Worm (Caenorhabditis elegans) whole organism, L4/young adult: Measurements from ENCODE around the gene H20J04.1.

Experiments used
- W03F9.2 ChIP-seq: fragments of 150-350 bp; optimal IDR thresholded peaks from 2 replicates; lab custom pipeline; 2014; ENCODE audit warnings: missing biosample characterization, missing genetic modification characterization
- dao-5 ChIP-seq: sonication (generic microtip); optimal IDR thresholded peaks from 2 replicates; lab custom pipeline; 2016; ENCODE audit warnings: missing genotype, missing genetic modification characterization, moderate library complexity, missing compliant biosample characterization
- him-1 ChIP-seq: sonication (generic microtip); optimal IDR thresholded peaks from 2 replicates; lab custom pipeline; 2016; ENCODE audit warnings: missing genotype, missing genetic modification reagents, missing genetic modification characterization, missing compliant biosample characterization

Gene H20J04.1

DNA sequence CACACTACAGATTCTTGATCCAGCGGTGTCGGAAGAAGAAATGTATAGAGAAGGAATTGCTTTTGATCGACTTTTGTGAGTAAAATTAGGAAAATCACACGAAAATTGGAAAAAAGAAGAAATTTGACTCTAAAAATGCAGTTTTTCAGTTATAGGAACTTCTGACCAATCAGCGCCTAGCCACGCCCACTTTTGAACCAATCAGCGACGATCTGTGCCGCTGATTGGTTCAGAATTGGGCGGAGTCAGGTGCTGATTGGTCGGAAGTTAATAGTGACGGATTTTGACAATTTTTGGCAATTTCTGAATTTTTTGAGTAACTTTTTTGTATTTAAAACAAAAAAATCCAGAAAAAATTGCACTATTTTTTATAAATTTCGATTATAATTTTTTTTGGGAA lies 13.9 kb upstream of the H20J04.1 start:
- TF ChIP-seq dao-5 (tag; lab: Kevin White, UChicago) (no peak), him-1 (tag; lab: Kevin White, UChicago) (no peak), W03F9.2 (no peak)

DNA sequence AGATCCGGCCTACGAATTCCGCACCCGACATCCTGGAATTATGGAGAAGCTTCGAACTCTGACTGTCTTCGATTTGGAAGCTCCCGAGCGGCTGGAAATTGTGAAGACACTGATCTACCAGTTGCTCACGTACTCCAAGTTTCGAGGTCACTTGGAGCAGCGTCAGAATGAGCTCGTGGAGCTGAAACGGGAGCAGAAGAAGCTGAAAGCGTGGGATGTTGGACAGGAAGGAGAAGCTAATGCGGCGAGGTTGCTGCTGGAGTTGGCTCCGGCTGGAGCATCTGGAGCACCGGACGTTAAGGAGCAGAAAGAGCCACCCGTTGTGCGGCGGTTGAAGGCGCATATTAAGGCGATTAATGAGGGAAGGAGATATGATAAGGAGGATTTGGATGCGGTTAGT lies 11.1 kb upstream of the H20J04.1 start:
- TF ChIP-seq W03F9.2 (no peak), dao-5 (tag; lab: Kevin White, UChicago) (no peak), him-1 (tag; lab: Kevin White, UChicago) (no peak)

DNA sequence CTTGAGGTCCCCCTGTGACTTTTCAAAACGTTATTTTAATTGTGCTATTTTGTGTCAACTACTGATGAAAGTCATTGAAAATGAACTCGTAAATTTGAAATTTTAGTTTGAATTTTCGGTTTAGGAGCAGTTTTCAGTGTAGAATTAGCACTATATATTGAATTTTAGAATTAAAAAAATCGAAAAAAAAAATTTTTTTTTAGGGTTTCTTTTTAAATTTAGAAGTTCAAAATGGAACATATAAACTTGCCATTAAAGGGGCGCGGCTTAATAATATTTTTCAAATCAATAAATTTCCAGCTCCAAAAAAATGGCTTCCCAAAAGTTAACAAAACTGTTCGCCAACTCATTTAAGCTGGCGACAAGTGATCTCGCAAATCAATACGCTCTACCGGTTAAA lies 4.5 kb upstream of the H20J04.1 start, which contains the start of gene H20J04.9:
H20J04.9 (plus strand) TSS at position 301 of the 400 bp plus-strand sequence.
- TF ChIP-seq him-1 (tag; lab: Kevin White, UChicago) (no peak), dao-5 (tag; lab: Kevin White, UChicago) (no peak), W03F9.2 (no peak)

DNA sequence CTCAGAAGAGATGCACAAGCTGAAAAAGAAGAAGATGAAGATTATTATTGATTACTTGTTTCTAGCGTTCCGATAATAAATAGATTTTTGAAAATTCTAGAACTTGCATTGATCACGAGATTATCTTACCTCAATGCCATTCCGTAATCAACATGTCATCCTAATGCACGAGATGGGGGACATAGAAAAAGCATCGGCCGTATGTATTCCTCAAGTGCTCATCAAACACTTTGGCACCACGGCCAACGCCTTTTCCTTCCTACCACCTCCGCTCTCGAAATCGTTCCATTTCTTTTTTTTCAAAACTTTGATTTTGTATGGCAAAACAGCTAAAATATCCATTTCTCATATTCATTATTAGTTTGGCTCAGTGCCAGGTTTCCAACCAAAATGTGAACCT lies 3.4 kb downstream of the H20J04.1 start, which contains the start of gene lat-2:
lat-2 (plus strand) TSS at position 301 of the 400 bp plus-strand sequence.
- TF ChIP-seq him-1 (tag; lab: Kevin White, UChicago) (no peak), dao-5 (tag; lab: Kevin White, UChicago) (no peak), W03F9.2 (no peak)

DNA sequence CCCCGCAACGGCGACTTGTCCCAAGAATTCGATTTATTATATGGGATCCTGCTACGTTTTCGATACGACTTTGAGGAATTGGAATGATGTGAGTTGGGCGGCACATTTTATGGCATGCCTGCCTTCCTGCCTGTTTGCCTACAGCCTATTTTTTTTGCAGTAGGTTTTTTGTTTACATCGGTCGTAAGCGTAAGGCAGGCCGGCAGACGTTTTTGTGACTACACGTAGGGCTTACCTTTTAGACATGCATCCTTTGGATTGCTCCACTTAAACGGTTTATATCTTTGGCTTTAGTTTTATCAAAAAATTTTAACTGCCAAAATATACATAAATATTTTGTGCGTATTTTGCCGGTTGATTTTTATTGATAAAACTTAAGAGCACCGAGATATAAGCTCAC lies 3.8 kb downstream of the H20J04.1 start:
- TF ChIP-seq him-1 (tag; lab: Kevin White, UChicago) (no peak), W03F9.2 (no peak), dao-5 (tag; lab: Kevin White, UChicago) (no peak)

DNA sequence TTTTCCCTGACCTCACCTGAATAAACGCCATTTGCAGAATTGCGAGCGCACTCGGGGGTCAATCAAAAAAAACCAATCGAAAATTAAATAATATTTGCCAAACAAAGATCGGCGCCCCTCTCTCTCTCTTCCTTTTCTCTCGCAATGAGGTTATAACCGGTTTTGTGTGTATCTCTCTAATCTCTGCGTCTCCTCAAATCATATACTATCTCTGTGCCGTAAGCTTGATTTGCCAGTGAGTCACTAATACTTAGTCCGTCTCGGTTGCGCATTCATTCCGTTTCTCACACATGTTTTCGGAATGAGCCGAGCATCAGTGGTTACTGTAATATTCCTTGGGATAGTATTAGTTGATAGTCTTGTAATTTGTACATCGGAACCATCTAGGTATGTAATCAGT lies 6.7 kb downstream of the H20J04.1 start:
- TF ChIP-seq W03F9.2, result no peak

DNA sequence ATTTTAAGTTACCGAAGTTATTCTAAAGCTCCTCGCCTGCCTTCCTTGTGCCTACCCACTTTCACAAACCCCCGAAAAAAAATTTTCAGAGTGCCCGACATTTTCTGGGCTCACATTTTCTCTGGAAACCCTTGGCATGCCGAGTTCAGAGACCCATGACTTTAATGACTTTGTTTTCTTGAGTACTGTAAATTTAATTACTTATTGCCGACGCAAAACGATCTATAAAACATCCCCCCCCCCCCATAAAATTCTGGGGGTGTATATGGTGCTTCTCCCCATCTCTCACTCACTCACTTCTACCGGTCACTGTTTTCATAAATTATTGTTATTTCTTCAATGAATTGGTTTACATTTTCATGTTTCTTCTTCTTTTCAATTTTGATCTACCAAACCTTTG lies 12.5 kb downstream of the H20J04.1 start, which contains the start of gene try-9:
try-9 (plus strand) TSS at position 301 of the 400 bp plus-strand sequence.
- TF ChIP-seq him-1 (tag; lab: Kevin White, UChicago) (no peak), dao-5 (tag; lab: Kevin White, UChicago) (no peak), W03F9.2 (no peak)

DNA sequence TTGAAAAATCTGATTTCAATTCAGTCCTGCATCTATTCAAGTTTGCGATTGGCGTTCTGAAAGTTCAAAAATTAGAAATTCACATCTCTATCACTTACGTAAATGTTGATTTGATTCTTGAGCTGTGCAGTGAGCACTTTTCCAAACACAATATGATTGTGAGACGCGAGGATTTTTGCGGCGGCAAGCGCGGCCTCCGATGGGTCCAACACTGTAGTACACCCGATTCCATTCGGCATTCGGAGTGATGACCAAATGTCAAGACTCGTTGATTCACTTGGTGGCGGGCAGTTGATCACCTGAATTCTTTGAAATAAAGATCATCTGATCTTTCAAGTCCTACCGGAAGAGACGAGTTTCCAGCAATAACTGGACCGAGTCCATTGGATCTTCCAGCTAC lies 14.3 kb downstream of the H20J04.1 start:
- TF ChIP-seq dao-5 (tag; lab: Kevin White, UChicago) (no peak), him-1 (tag; lab: Kevin White, UChicago) (no peak), W03F9.2 (no peak)

DNA sequence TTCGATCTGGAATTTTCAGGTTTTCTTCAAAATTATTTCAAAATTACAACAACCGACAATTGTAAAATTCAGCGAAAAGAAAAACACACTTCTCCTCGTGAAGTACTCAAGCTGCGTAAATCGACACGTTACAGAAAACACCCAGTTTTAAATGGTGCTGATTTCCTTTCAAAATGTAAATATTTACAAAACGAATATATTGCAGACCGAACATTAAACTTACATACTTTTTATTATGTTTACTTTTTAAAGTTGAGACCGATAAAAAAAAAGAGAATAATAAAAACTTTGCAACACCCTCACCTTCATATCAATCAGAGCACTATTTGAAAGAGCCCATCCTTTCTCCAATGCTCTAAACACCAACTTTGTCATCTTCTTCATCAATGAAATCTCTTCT lies 15.4 kb downstream of the H20J04.1 start:
- TF ChIP-seq W03F9.2 (no peak), dao-5 (tag; lab: Kevin White, UChicago) (no peak), him-1 (tag; lab: Kevin White, UChicago) (no peak)

DNA sequence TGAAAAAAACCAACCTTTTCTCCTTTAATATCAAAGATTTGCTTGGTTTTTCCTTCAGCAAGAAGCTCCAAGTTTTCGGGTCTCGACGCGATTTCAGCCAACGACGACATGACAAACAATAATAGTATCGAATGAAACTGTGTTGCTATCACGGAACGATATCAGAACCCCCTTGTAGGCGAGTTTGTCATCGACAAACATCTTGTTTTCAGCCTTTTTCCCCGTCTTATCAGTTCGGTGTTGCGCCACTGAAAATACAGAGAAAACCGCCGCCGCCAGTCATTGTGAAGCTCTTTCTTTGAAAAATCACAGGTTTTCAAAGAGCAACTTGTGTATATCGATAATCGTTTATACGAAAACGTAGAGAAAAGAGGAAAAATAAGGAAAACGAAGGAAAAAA lies 17.0 kb downstream of the H20J04.1 start, which contains the start of gene paic-1:
paic-1 (minus strand) TSS at position 120 of the 400 bp plus-strand sequence.
- TF ChIP-seq dao-5 (tag; lab: Kevin White, UChicago) (no peak), him-1 (tag; lab: Kevin White, UChicago) (no peak), W03F9.2 (no peak)

DNA sequence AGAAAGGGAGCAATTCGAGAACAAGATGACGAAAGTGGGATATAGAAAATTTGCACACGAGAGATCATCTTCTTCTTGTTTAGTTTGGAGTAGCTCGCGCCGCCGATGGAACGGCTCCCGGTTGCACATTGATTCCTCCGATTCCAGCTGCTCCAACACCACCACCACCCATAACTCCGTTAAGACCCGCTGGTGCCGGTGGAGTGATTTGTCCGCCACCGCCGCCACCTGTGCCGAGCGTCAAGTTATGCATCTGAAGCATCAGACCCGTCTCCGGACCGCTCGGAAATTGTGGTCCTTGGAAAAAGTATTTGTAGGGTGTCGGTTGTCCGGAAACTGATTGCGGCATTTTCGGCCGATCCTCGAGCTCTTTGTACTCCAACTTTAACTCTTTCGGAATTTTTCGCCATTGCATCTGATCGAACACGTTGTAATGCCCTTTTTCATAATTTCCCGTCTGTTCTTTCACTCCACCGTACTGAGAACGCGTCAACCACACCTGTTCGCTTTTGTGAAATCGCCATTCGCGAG lies 17.5 kb downstream of the H20J04.1 start:
- no peak for TF ChIP-seq him-1 (tag; lab: Kevin White, UChicago)
- no peak for TF ChIP-seq W03F9.2
- no peak for TF ChIP-seq dao-5 (tag; lab: Kevin White, UChicago)

DNA sequence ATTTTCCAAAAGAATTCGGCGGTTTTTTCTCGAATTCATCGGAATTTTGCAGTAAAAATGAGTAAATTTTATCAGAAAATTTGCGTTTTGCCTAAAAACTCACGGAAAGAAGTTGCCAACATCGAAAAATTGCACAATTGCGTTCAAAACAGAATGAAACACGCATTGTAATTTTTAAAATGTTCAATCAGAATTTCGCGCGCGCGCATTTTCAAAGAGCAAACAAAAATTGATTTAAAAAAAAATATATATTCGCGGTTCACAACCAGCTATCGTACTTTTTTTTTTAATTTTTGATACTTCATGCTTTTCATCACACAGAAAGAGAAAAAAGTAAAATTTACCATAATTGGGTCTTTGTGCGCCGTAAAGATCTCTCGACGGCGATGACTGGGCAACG lies 19.5 kb downstream of the H20J04.1 start:
- TF ChIP-seq W03F9.2, result no peak
- TF ChIP-seq him-1 (tag; lab: Kevin White, UChicago), result no peak
- no peak for TF ChIP-seq dao-5 (tag; lab: Kevin White, UChicago)

DNA sequence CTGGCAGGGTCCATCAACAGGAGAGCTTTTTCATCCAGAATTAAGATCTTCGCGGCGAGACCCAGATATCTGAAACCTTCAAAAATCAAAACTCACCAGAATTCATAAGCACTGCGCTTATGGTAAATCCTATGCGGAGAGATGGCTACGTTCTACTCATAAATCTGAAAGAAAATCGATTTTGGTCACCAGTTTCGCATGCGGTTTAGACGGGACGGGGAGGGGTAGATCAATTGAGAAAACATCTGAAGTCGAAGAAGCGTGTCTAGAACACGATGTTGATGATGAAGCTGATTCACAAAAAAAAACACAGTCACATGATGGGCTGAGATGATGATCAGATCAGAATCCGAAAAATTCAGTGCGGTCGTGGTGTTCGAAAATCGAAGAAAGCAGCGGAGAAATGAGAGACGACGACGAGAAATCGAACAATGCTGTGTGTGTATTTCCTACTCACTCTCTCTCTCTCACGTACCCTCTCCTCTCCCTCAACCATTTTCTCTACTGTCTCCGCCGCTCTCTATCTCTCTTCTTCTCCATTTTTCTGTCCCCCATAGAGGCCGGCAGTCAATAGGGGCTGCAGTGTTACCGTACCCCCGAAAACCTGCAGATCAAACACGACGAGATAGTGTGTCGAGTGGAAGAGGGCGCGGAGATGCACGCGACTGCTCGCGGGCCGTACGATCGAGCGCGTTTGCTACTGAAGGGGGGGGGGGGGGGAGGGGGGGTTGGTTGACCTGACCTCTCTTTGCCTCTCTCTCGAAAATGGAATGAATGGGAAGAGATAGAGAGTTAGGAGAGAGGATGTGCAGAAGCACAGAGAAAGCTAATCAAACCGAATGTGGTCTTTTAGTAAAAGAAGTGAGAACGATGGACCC lies 21.1 kb downstream of the H20J04.1 start, which contains the start of gene ntl-2:
ntl-2 (minus strand) TSS at position 171 of the 878 bp plus-strand sequence.
- TF ChIP-seq dao-5 (tag; lab: Kevin White, UChicago) (no peak), him-1 (tag; lab: Kevin White, UChicago) (peak; percentile 79), W03F9.2 (peak; percentile 79)

DNA sequence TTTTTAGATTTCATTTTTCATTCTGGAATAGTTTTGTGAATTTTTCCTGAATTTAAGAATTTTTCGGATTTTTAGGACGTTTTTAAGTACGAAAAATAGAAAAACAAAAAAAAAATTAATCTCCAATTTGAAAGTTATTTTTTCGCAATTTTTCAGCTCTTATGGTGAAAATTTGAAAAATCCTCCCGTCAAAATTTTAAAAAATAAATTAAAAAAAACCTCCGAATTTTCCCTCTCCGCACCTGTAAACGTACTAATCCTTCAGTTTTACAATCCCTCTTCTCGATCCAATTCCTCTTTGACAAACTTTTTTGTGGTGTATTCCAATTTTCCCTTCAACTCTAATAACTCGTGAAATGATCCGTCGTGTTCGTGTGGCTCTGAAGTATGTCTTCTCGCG lies 22.8 kb downstream of the H20J04.1 start, which contains the start of gene B0286.1:
B0286.1 (plus strand) TSS at position 301 of the 400 bp plus-strand sequence.
- no peak for TF ChIP-seq W03F9.2
- no peak for TF ChIP-seq him-1 (tag; lab: Kevin White, UChicago)
- TF ChIP-seq dao-5 (tag; lab: Kevin White, UChicago), result no peak
